Fruit fly (Drosophila melanogaster) S2 (cell line): ENCODE measurements around the gene CG12609.
A peak's percentile ranks its signal among the peaks of the same experiment; 100 is the strongest.

Source experiments
- CG8478 ChIP-seq: fragments of >200 bp; optimal IDR thresholded peaks from 2 replicates; lab custom pipeline; 2018
- CTCF ChIP-seq, 2 experiments: fragments of >200 bp; optimal IDR thresholded peaks; 2 replicates each; lab custom pipeline; 2018

DNA sequence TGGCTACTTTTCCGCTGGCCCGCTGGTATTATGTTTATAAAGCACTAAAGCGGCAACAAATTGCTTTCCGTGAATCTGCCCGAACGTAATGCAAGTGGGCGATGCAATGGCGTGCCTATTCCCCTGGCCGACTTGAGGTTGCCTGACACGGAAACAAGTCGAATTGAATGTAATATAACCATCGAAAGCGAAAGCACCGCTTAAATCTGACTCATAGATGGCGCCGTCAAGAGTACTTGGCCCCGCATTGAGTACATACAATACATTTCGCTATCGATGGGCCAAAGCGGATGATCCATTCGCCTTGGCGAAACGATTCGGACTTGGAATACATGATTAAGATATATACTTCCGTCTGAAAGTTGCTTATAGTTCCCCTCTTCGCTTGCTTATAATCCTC lies 32.2 kb upstream of the CG12609 start:
- TF ChIP-seq CTCF (optimal IDR thresholded peaks at IDR 0.05; lab: Kevin White, UChicago) (peak; percentile 79 to 82), CG8478 (lab: Kevin White, UChicago) (no peak)
